Worm (Caenorhabditis elegans): Measurements from ENCODE around the gene srx-23.

DNA sequence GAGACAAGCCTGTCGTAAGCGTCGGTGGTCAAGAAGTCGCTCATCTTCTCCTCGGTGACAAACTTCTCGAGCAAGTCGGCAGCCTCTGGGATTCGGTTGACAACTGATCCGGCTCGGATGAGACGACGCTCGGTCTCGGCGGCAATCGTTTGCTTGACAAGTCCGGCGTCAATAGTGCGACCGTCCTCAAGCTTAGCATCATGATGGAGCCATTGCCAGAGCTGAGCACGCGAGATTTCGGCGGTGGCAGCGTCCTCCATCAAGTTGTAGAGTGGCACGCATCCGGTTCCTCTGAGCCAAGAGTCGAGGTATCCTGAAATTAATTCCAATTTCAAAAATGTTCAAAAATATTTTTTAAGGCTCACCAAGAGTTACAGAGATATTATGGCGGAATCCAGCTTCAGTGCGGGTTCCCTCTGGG lies 42.3 kb downstream of the srx-23 start:
- TF ChIP-seq him-1 (tag; optimal IDR thresholded peaks at IDR 0.05), result no peak
- TF ChIP-seq W03F9.2 (tag; optimal IDR thresholded peaks at IDR 0.05), result no peak
